Worm (Caenorhabditis elegans) whole organism, L1 larva: Measurements from ENCODE around the gene W03H9.2.

Experiments used
- C04F5.9 ChIP-seq: sonication (generic microtip); optimal IDR thresholded peaks from 2 replicates; lab custom pipeline; 2016; ENCODE audit warnings: missing genetic modification characterization, missing compliant biosample characterization
- alr-1 ChIP-seq: fragments of 200-800 bp; sonication (Bioruptor generic); optimal IDR thresholded peaks from 2 replicates; lab custom pipeline; 2018; ENCODE audit warnings: borderline replicate concordance, mild to moderate bottlenecking, missing genetic modification characterization, missing compliant biosample characterization
- ama-1 ChIP-seq: fragments of 150-350 bp; optimal IDR thresholded peaks from 2 replicates; lab custom pipeline; 2014
- egl-27 ChIP-seq, 2 experiments: fragments of 150-350 bp in 1 of 2; sonication (generic microtip); optimal IDR thresholded peaks; 3 replicates each; lab custom pipeline; 2017 to 2018; ENCODE audit warnings: missing biosample characterization in 2 of 2, missing genetic modification characterization in 2 of 2, missing genetic modification reagents in 2 of 2
- elt-3 ChIP-seq, 6 experiments: fragments of 150-350 bp in 1 of 6; sonication (generic microtip); optimal IDR thresholded peaks; 2 replicates each; lab custom pipeline; 2017 to 2018; ENCODE audit warnings: missing biosample characterization in 6 of 6, missing genetic modification characterization in 6 of 6, inconsistent platforms in 1 of 6
- hlh-4 ChIP-seq: sonication (generic microtip); optimal IDR thresholded peaks from 2 replicates; lab custom pipeline; 2016; ENCODE audit warnings: mild to moderate bottlenecking, missing genetic modification characterization, missing compliant biosample characterization
- jun-1 ChIP-seq: fragments of 150-350 bp; optimal IDR thresholded peaks from 2 replicates; lab custom pipeline; 2014; ENCODE audit warnings: missing biosample characterization, missing genetic modification reagents, missing genetic modification characterization
- lin-13 ChIP-seq: fragments of 150-350 bp; optimal IDR thresholded peaks from 2 replicates; lab custom pipeline; 2014; ENCODE audit warnings: missing biosample characterization, missing genetic modification reagents, missing genetic modification characterization
- lin-15B ChIP-seq: fragments of 150-350 bp; sonication (generic microtip); optimal IDR thresholded peaks from 3 replicates; lab custom pipeline; 2014; ENCODE audit warnings: missing biosample characterization, missing genetic modification characterization
- pag-3 ChIP-seq: sonication (generic microtip); optimal IDR thresholded peaks from 2 replicates; lab custom pipeline; 2017; ENCODE audit warnings: missing genetic modification characterization, mild to moderate bottlenecking, missing compliant biosample characterization, antibody characterized with exemption, borderline replicate concordance; ENCODE audit not compliant: insufficient read depth
- skn-1 ChIP-seq: fragments of 150-350 bp; optimal IDR thresholded peaks from 2 replicates; lab custom pipeline; 2014; ENCODE audit warnings: missing biosample characterization, missing genetic modification characterization
- unc-62 ChIP-seq: fragments of 150-350 bp; optimal IDR thresholded peaks from 2 replicates; lab custom pipeline; 2014; ENCODE audit warnings: missing biosample characterization, missing genetic modification reagents, missing genetic modification characterization
- ztf-4 ChIP-seq: fragments of 150-350 bp; optimal IDR thresholded peaks from 2 replicates; lab custom pipeline; 2014; ENCODE audit warnings: missing biosample characterization, missing genetic modification characterization

- no peak for TF ChIP-seq C04F5.9 (tag; lab: Kevin White, UChicago)
- TF ChIP-seq ztf-4 (tag; lab: Kevin White, UChicago): no peak
- no peak for TF ChIP-seq egl-27 (tag; optimal IDR thresholded peaks at IDR 0.05; lab: Kevin White, UChicago)
- TF ChIP-seq lin-15B (tag; lab: Kevin White, UChicago): no peak
- no peak for TF ChIP-seq skn-1 (tag; lab: Kevin White, UChicago)
- no peak for TF ChIP-seq elt-3 (tag; optimal IDR thresholded peaks at IDR 0.05; lab: Kevin White, UChicago)
- TF ChIP-seq ama-1 (lab: Kevin White, UChicago): no peak
- no peak for TF ChIP-seq pag-3
- no peak for TF ChIP-seq unc-62
- no peak for TF ChIP-seq jun-1 (tag; lab: Kevin White, UChicago)
- no peak for TF ChIP-seq alr-1 (tag; lab: Kevin White, UChicago)
- no peak for TF ChIP-seq lin-13
- TF ChIP-seq hlh-4: no peak
Measured at ce11 chrII:14155259-14156023, 11.8 kb upstream of the W03H9.2 start, which contains the start of the genes rpl-43 and xrn-2.
